Worm (Caenorhabditis elegans) whole organism, young adult: Measurements from ENCODE around the gene Y75B8A.31.

Experiments used
- athp-1 ChIP-seq: sonication (generic microtip); optimal IDR thresholded peaks from 2 replicates; lab custom pipeline; 2017; ENCODE audit warnings: mild to moderate bottlenecking, missing genetic modification characterization, missing compliant biosample characterization
- ceh-58 ChIP-seq: fragments of 200-800 bp; sonication (Bioruptor generic); IDR thresholded peaks from 2 replicates; pipeline ENCODE4 v1.3.6; 2022; ENCODE audit warnings: missing genetic modification characterization, missing compliant biosample characterization
- hrde-1 ChIP-seq: sonication (generic microtip); optimal IDR thresholded peaks from 2 replicates; lab custom pipeline; 2016; ENCODE audit warnings: missing genetic modification characterization, mild to moderate bottlenecking, missing compliant biosample characterization, moderate library complexity, missing genotype, missing genetic modification reagents, borderline replicate concordance
- pha-4 ChIP-seq: fragments of 150-350 bp; sonication (generic microtip); optimal IDR thresholded peaks from 2 replicates; lab custom pipeline; 2014; ENCODE audit warnings: missing biosample characterization, missing genetic modification reagents, missing genetic modification characterization
- zim-3 ChIP-seq: sonication (generic microtip); optimal IDR thresholded peaks from 2 replicates; lab custom pipeline; 2017; ENCODE audit warnings: mild to moderate bottlenecking, missing genetic modification characterization, moderate library complexity, missing compliant biosample characterization

ce11 chrIII:12399709-12400108, 48.3 kb downstream of the Y75B8A.31 start:
- TF ChIP-seq pha-4 (tag; lab: Kevin White, UChicago) (no peak), zim-3 (peak; percentile 7), athp-1 (tag; lab: Kevin White, UChicago) (no peak), hrde-1 (tag; lab: Kevin White, UChicago) (no peak), ceh-58 (GFP tag; lab: Robert Waterston, UW) (no peak)
